Worm (Caenorhabditis elegans) whole organism, late embryonic: ENCODE measurements around the gene C33F10.1.

Experiments
- C08G9.2 ChIP-seq: sonication (generic microtip); optimal IDR thresholded peaks from 2 replicates; lab custom pipeline; 2016; ENCODE audit warnings: mild to moderate bottlenecking, missing genetic modification characterization, moderate library complexity, missing compliant biosample characterization
- C38D4.7 ChIP-seq: fragments of 200-800 bp; sonication (Bioruptor generic); optimal IDR thresholded peaks from 2 replicates; lab custom pipeline; 2018; ENCODE audit warnings: mild to moderate bottlenecking, missing genetic modification characterization, moderate library complexity, missing compliant biosample characterization
- F13H6.1 ChIP-seq: sonication (generic microtip); optimal IDR thresholded peaks from 2 replicates; lab custom pipeline; 2016; ENCODE audit warnings: missing genetic modification characterization, missing compliant biosample characterization
- K02D7.2 ChIP-seq: sonication (generic microtip); optimal IDR thresholded peaks from 2 replicates; lab custom pipeline; 2017; ENCODE audit warnings: mild to moderate bottlenecking, missing genetic modification characterization, missing compliant biosample characterization
- T23F11.4 ChIP-seq: fragments of 200-800 bp; sonication (Bioruptor generic); optimal IDR thresholded peaks from 2 replicates; lab custom pipeline; 2018; ENCODE audit warnings: mild to moderate bottlenecking, missing genetic modification characterization, missing compliant biosample characterization
- Y22D7AL.16 ChIP-seq: sonication (generic microtip); optimal IDR thresholded peaks from 2 replicates; lab custom pipeline; 2016; ENCODE audit warnings: missing genetic modification characterization, missing compliant biosample characterization
- ceh-14 ChIP-seq: sonication (generic microtip); optimal IDR thresholded peaks from 2 replicates; lab custom pipeline; 2016; ENCODE audit warnings: missing genotype, missing genetic modification characterization, missing compliant biosample characterization
- ceh-18 ChIP-seq: sonication (generic microtip); optimal IDR thresholded peaks from 2 replicates; lab custom pipeline; 2016; ENCODE audit warnings: missing genetic modification characterization, missing compliant biosample characterization
- ceh-19 ChIP-seq: fragments of 200-800 bp; sonication (Bioruptor generic); optimal IDR thresholded peaks from 2 replicates; lab custom pipeline; 2018; ENCODE audit warnings: mild to moderate bottlenecking, missing genetic modification characterization, missing compliant biosample characterization
- ceh-2 ChIP-seq: sonication (generic microtip); optimal IDR thresholded peaks from 2 replicates; lab custom pipeline; 2016; ENCODE audit warnings: missing genotype, missing genetic modification characterization, missing compliant biosample characterization
- ceh-22 ChIP-seq: sonication (generic microtip); optimal IDR thresholded peaks from 2 replicates; lab custom pipeline; 2017; ENCODE audit warnings: missing biosample characterization, missing genetic modification characterization
- ceh-30 ChIP-seq: fragments of 150-350 bp; optimal IDR thresholded peaks from 2 replicates; lab custom pipeline; 2014; ENCODE audit warnings: missing biosample characterization, missing genetic modification characterization
- ceh-31 ChIP-seq: sonication (generic microtip); optimal IDR thresholded peaks from 2 replicates; lab custom pipeline; 2016; ENCODE audit warnings: missing genetic modification characterization, missing compliant biosample characterization
- ceh-34 ChIP-seq: sonication (generic microtip); optimal IDR thresholded peaks from 2 replicates; lab custom pipeline; 2016; ENCODE audit warnings: mild to moderate bottlenecking, missing genetic modification characterization, missing compliant biosample characterization
- ceh-45 ChIP-seq: fragments of 200-800 bp; sonication (Bioruptor generic); IDR thresholded peaks from 2 replicates; pipeline ENCODE4 v1.3.6; 2022; ENCODE audit warnings: missing genetic modification reagents, missing genetic modification characterization, missing compliant biosample characterization
- ceh-6 ChIP-seq: fragments of 200-800 bp; sonication (Bioruptor generic); optimal IDR thresholded peaks from 2 replicates; lab custom pipeline; 2018; ENCODE audit warnings: mild to moderate bottlenecking, missing genetic modification characterization, missing compliant biosample characterization
- ceh-9 ChIP-seq: sonication (generic microtip); optimal IDR thresholded peaks from 2 replicates; lab custom pipeline; 2016; ENCODE audit warnings: mild to moderate bottlenecking, missing genetic modification characterization, inconsistent platforms, missing compliant biosample characterization
- dmd-4 ChIP-seq: sonication (generic microtip); optimal IDR thresholded peaks from 2 replicates; lab custom pipeline; 2016; ENCODE audit warnings: borderline replicate concordance, missing genetic modification characterization, missing compliant biosample characterization
- dve-1 ChIP-seq: sonication (generic microtip); optimal IDR thresholded peaks from 2 replicates; lab custom pipeline; 2017; ENCODE audit warnings: antibody characterized with exemption, mild to moderate bottlenecking, missing genetic modification characterization, missing compliant biosample characterization
- elt-2 ChIP-seq: sonication (generic microtip); optimal IDR thresholded peaks from 2 replicates; lab custom pipeline; 2016; ENCODE audit warnings: missing genetic modification reagents, missing genetic modification characterization, missing compliant biosample characterization
- elt-4 ChIP-seq: sonication (generic microtip); optimal IDR thresholded peaks from 2 replicates; lab custom pipeline; 2016; ENCODE audit warnings: missing genetic modification characterization, missing compliant biosample characterization
- ets-4 ChIP-seq: sonication (generic microtip); optimal IDR thresholded peaks from 2 replicates; lab custom pipeline; 2016; ENCODE audit warnings: missing genetic modification characterization, missing compliant biosample characterization
- fax-1 ChIP-seq: sonication (generic microtip); optimal IDR thresholded peaks from 2 replicates; lab custom pipeline; 2016; ENCODE audit warnings: missing genotype, missing genetic modification characterization, missing compliant biosample characterization
- fkh-10 ChIP-seq: fragments of 150-350 bp; optimal IDR thresholded peaks from 2 replicates; lab custom pipeline; 2014; ENCODE audit warnings: missing biosample characterization, missing genetic modification reagents, missing genetic modification characterization
- fkh-6 ChIP-seq: sonication (generic microtip); optimal IDR thresholded peaks from 2 replicates; lab custom pipeline; 2016; ENCODE audit warnings: missing genetic modification characterization, missing compliant biosample characterization
- gmeb-2 ChIP-seq: sonication (generic microtip); optimal IDR thresholded peaks from 2 replicates; lab custom pipeline; 2016; ENCODE audit warnings: missing genetic modification characterization, inconsistent platforms, missing compliant biosample characterization
- hlh-13 ChIP-seq: fragments of 200-800 bp; sonication (Bioruptor generic); optimal IDR thresholded peaks from 2 replicates; lab custom pipeline; 2018; ENCODE audit warnings: mild to moderate bottlenecking, missing genetic modification characterization, missing compliant biosample characterization
- hlh-15 ChIP-seq: sonication (generic microtip); optimal IDR thresholded peaks from 2 replicates; lab custom pipeline; 2016; ENCODE audit warnings: missing genetic modification characterization, missing compliant biosample characterization
- hlh-6 ChIP-seq: sonication (generic microtip); optimal IDR thresholded peaks from 2 replicates; lab custom pipeline; 2016; ENCODE audit warnings: missing genotype, missing genetic modification characterization, missing compliant biosample characterization
- lin-11 ChIP-seq: fragments of 200-800 bp; sonication (Bioruptor generic); optimal IDR thresholded peaks from 2 replicates; lab custom pipeline; 2018; ENCODE audit warnings: mild to moderate bottlenecking, missing genetic modification characterization, missing compliant biosample characterization
- madf-2 ChIP-seq: sonication (generic microtip); optimal IDR thresholded peaks from 2 replicates; lab custom pipeline; 2017; ENCODE audit warnings: missing genetic modification characterization, missing compliant biosample characterization
- mec-3 ChIP-seq: sonication (generic microtip); optimal IDR thresholded peaks from 2 replicates; lab custom pipeline; 2016; ENCODE audit warnings: borderline replicate concordance, missing genetic modification characterization, missing compliant biosample characterization
- nfya-1 ChIP-seq: sonication (generic microtip); optimal IDR thresholded peaks from 2 replicates; lab custom pipeline; 2017; ENCODE audit warnings: missing genetic modification characterization, mild to moderate bottlenecking, missing compliant biosample characterization, antibody characterized with exemption, moderate library complexity
- nhr-11 ChIP-seq: fragments of 150-350 bp; optimal IDR thresholded peaks from 2 replicates; lab custom pipeline; 2014; ENCODE audit warnings: missing biosample characterization, missing genetic modification characterization
- odd-2 ChIP-seq: sonication (generic microtip); optimal IDR thresholded peaks from 2 replicates; lab custom pipeline; 2017; ENCODE audit warnings: antibody characterized with exemption, mild to moderate bottlenecking, missing genetic modification characterization, missing compliant biosample characterization
- pag-3 ChIP-seq: sonication (generic microtip); optimal IDR thresholded peaks from 2 replicates; lab custom pipeline; 2016; ENCODE audit warnings: missing compliant biosample characterization, missing genetic modification characterization, borderline replicate concordance
- pat-9 ChIP-seq: fragments of 200-800 bp; sonication (Bioruptor generic); optimal IDR thresholded peaks from 2 replicates; lab custom pipeline; 2018; ENCODE audit warnings: mild to moderate bottlenecking, missing genetic modification characterization, moderate library complexity, missing compliant biosample characterization
- pax-1 ChIP-seq: fragments of 150-350 bp; optimal IDR thresholded peaks from 2 replicates; lab custom pipeline; 2014; ENCODE audit warnings: missing biosample characterization, missing genetic modification characterization
- pha-2 ChIP-seq: sonication (generic microtip); optimal IDR thresholded peaks from 2 replicates; lab custom pipeline; 2017; ENCODE audit warnings: mild to moderate bottlenecking, missing genetic modification characterization, missing compliant biosample characterization
- pha-4 ChIP-seq: fragments of 150-350 bp; optimal IDR thresholded peaks from 2 replicates; lab custom pipeline; 2018; ENCODE audit warnings: missing biosample characterization, missing genetic modification reagents, missing genetic modification characterization
- pros-1 ChIP-seq: fragments of 150-350 bp; optimal IDR thresholded peaks from 2 replicates; lab custom pipeline; 2014; ENCODE audit warnings: missing biosample characterization, missing genetic modification reagents, missing genetic modification characterization
- ref-2 ChIP-seq: sonication (generic microtip); optimal IDR thresholded peaks from 2 replicates; lab custom pipeline; 2016; ENCODE audit warnings: missing genetic modification characterization, missing compliant biosample characterization
- rnt-1 ChIP-seq: sonication (generic microtip); optimal IDR thresholded peaks from 2 replicates; lab custom pipeline; 2016; ENCODE audit warnings: missing genetic modification characterization, missing compliant biosample characterization
- sdc-2 ChIP-seq: sonication (generic microtip); optimal IDR thresholded peaks from 2 replicates; lab custom pipeline; 2016; ENCODE audit warnings: missing genotype, missing genetic modification characterization, missing compliant biosample characterization
- sox-4 ChIP-seq: sonication (generic microtip); optimal IDR thresholded peaks from 2 replicates; lab custom pipeline; 2017; ENCODE audit warnings: mild to moderate bottlenecking, missing genetic modification characterization, inconsistent platforms, missing compliant biosample characterization
- syd-9 ChIP-seq: sonication (generic microtip); optimal IDR thresholded peaks from 2 replicates; lab custom pipeline; 2016; ENCODE audit warnings: mild to moderate bottlenecking, missing genetic modification characterization, moderate library complexity, missing compliant biosample characterization
- ttx-3 ChIP-seq: sonication (generic microtip); optimal IDR thresholded peaks from 2 replicates; lab custom pipeline; 2016; ENCODE audit warnings: missing genetic modification reagents, missing genetic modification characterization, missing compliant biosample characterization
- unc-3 ChIP-seq, 2 experiments: fragments of 200-800 bp in 1 of 2; sonication (Bioruptor generic) in 1 of 2; sonication (generic microtip) in 1 of 2; conservative IDR thresholded peaks in 1 of 2; optimal IDR thresholded peaks in 1 of 2; 2 replicates each; pipeline versions ENCODE4 v1.3.6 to Lab custom; 2016 to 2022; ENCODE audit warnings: missing compliant biosample characterization in 2 of 2, missing genetic modification characterization in 2 of 2, missing genetic modification reagents in 1 of 2
- unc-42 ChIP-seq: sonication (generic microtip); optimal IDR thresholded peaks from 2 replicates; lab custom pipeline; 2016; ENCODE audit warnings: missing genotype, missing genetic modification characterization, missing compliant biosample characterization
- unc-55 ChIP-seq: sonication (generic microtip); optimal IDR thresholded peaks from 2 replicates; lab custom pipeline; 2017; ENCODE audit warnings: missing biosample characterization, missing genetic modification reagents, missing genetic modification characterization
- unc-86 ChIP-seq: sonication (generic microtip); optimal IDR thresholded peaks from 2 replicates; lab custom pipeline; 2016; ENCODE audit warnings: missing genetic modification characterization, missing compliant biosample characterization
- ztf-16 ChIP-seq: sonication (generic microtip); optimal IDR thresholded peaks from 2 replicates; lab custom pipeline; 2017; ENCODE audit warnings: missing genetic modification characterization, missing compliant biosample characterization

C33F10.1 gene

DNA sequence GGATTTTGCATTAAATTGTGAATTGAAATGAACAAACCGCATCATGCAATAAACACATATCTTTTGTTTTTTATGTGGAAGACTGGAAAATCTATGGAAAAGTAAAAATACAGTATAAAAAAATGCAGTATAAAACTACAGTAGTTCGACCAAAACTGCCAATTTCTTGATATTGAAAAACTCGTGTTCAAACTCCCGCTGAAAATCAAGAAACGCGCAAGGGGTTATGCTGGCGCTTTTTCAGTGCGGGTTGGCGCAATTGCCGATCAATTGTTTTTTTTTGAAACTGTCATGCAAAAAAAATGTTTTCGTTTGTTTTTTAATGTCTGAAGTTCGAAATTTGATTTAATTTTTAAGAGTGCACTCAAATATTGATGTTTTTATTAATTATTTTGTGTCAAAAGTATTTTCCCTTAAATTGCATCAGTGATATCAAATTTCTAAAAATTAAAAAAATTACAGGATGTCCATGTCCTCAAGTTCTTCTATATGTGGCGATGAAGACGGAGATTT, 16.8 kb downstream of the C33F10.1 start, which contains the start of gene dnj-9:
Gene dnj-9, plus strand, starts transcription at position 463 of the 513 bp plus-strand sequence.
- TF ChIP-seq ceh-30 (tag; lab: Kevin White, UChicago) = peak; percentile 73
- no peak for TF ChIP-seq mec-3 (tag; lab: Kevin White, UChicago)
- TF ChIP-seq unc-3 (GFP tag; conservative IDR thresholded peaks at IDR 0.05; lab: Robert Waterston, UW) = 0 out of 2 replicates have a peak, but pooled peaks have one; percentile 22
- TF ChIP-seq unc-3 (tag; optimal IDR thresholded peaks at IDR 0.05; lab: Kevin White, UChicago) = peak; percentile 27
- peak; percentile 14 for TF ChIP-seq hlh-6 (tag; lab: Kevin White, UChicago)
- no peak for TF ChIP-seq odd-2
- peak; percentile 56 for TF ChIP-seq sox-4 (tag; lab: Kevin White, UChicago)
- TF ChIP-seq ceh-34 (tag; lab: Kevin White, UChicago) = peak; percentile 83
- TF ChIP-seq fkh-10 = no peak
- peak; percentile 57 for TF ChIP-seq lin-11 (tag; lab: Kevin White, UChicago)
- no peak for TF ChIP-seq elt-4
- TF ChIP-seq ets-4 (tag; lab: Kevin White, UChicago) = peak; percentile 6
- peak; percentile 52 for TF ChIP-seq unc-55 (GFP tag; lab: Kevin White, UChicago)
- peak; percentile 43 for TF ChIP-seq ceh-6 (GFP tag; lab: Kevin White, UChicago)
- peak; percentile 40 for TF ChIP-seq T23F11.4 (GFP tag; lab: Kevin White, UChicago)
- no peak for TF ChIP-seq pros-1
- TF ChIP-seq pat-9 (tag; lab: Kevin White, UChicago) = peak; percentile 37
- TF ChIP-seq fax-1 (tag; lab: Kevin White, UChicago) = peak; percentile 1
- peak; percentile 38 for TF ChIP-seq rnt-1 (tag; lab: Kevin White, UChicago)
- peak; percentile 45 for TF ChIP-seq C08G9.2 (tag; lab: Kevin White, UChicago)
- TF ChIP-seq nhr-11 (tag; lab: Kevin White, UChicago) = no peak
- TF ChIP-seq ceh-9 (tag; lab: Kevin White, UChicago) = no peak
- TF ChIP-seq syd-9 (tag; lab: Kevin White, UChicago) = peak; percentile 13
- peak; percentile 24 for TF ChIP-seq C38D4.7 (GFP tag; lab: Kevin White, UChicago)
- no peak for TF ChIP-seq K02D7.2 (tag; lab: Kevin White, UChicago)
- TF ChIP-seq ref-2 (tag; lab: Kevin White, UChicago) = peak; percentile 28
- peak; percentile 68 for TF ChIP-seq unc-86 (tag; lab: Kevin White, UChicago)
- TF ChIP-seq ceh-31 (tag; lab: Kevin White, UChicago) = peak; percentile 60
- no peak for TF ChIP-seq pha-4 (tag; lab: Kevin White, UChicago)
- TF ChIP-seq unc-42 (tag; lab: Kevin White, UChicago) = peak; percentile 76
- TF ChIP-seq ceh-19 (GFP tag; lab: Kevin White, UChicago) = no peak
- TF ChIP-seq fkh-6 (tag; lab: Kevin White, UChicago) = no peak
- peak; percentile 30 for TF ChIP-seq ttx-3 (tag; lab: Kevin White, UChicago)
- TF ChIP-seq pax-1 (tag; lab: Kevin White, UChicago) = peak; percentile 20
- TF ChIP-seq F13H6.1 (tag; lab: Kevin White, UChicago) = no peak
- peak; percentile 26 for TF ChIP-seq madf-2
- peak; percentile 44 for TF ChIP-seq pha-2 (tag; lab: Kevin White, UChicago)
- TF ChIP-seq ceh-22 (tag; lab: Kevin White, UChicago) = no peak
- TF ChIP-seq Y22D7AL.16 (tag; lab: Kevin White, UChicago) = peak; percentile 33
- peak; percentile 32 for TF ChIP-seq ztf-16 (tag; lab: Kevin White, UChicago)
- TF ChIP-seq sdc-2 (tag; lab: Kevin White, UChicago) = peak; percentile 10
- no peak for TF ChIP-seq pag-3 (tag; lab: Kevin White, UChicago)
- peak; percentile 19 for TF ChIP-seq gmeb-2
- TF ChIP-seq hlh-13 (GFP tag; lab: Kevin White, UChicago) = no peak
- no peak for TF ChIP-seq ceh-45 (GFP tag; lab: Robert Waterston, UW)
- no peak for TF ChIP-seq dmd-4
- peak; percentile 29 for TF ChIP-seq ceh-2 (tag; lab: Kevin White, UChicago)
- TF ChIP-seq nfya-1 (tag; lab: Kevin White, UChicago) = peak; percentile 78
- TF ChIP-seq elt-2 (tag; lab: Kevin White, UChicago) = peak; percentile 92
- TF ChIP-seq ceh-14 (tag; lab: Kevin White, UChicago) = peak; percentile 72
- peak; percentile 60 for TF ChIP-seq ceh-18 (tag; lab: Kevin White, UChicago)
- no peak for TF ChIP-seq hlh-15
- TF ChIP-seq dve-1 (tag; lab: Kevin White, UChicago) = peak; percentile 46
